Fruit fly (Drosophila melanogaster): ENCODE data around the gene CG13133.

- no peak for TF ChIP-seq Myc (optimal IDR thresholded peaks at IDR 0.05)
- TF ChIP-seq ttk (optimal IDR thresholded peaks at IDR 0.05), result no peak
- TF ChIP-seq h (optimal IDR thresholded peaks at IDR 0.05), result no peak
These were observed 38.5 kb downstream of the CG13133 start, which contains the start of gene Cpr31A for dm6 chr2L:10053583-10054263.
